Worm (Caenorhabditis elegans): ENCODE results near the gene cwp-2.

Gene cwp-2

ce11 chrV:4823683-4824391 is 18.6 kb downstream of the cwp-2 start (continued):
- TF ChIP-seq ZK337.2 (GFP tag; IDR thresholded peaks at IDR 0.05) = 0 out of 2 replicates have a peak, but pooled peaks have one; percentile 58
- TF ChIP-seq ama-1 (optimal IDR thresholded peaks at IDR 0.05) = peak; percentile 54
- no peak for TF ChIP-seq F37D6.2 (tag; optimal IDR thresholded peaks at IDR 0.05)
- TF ChIP-seq nhr-42 (GFP tag; IDR thresholded peaks at IDR 0.05) = peak; percentile 47; the same call in 1 of the 2 replicates
- no peak for TF ChIP-seq ztf-7 (tag; optimal IDR thresholded peaks at IDR 0.05)
- no peak for TF ChIP-seq ZK546.5 (tag; optimal IDR thresholded peaks at IDR 0.05)
- no peak for TF ChIP-seq jun-1 (tag; optimal IDR thresholded peaks at IDR 0.05)
- no peak for TF ChIP-seq unc-62 (GFP tag; optimal IDR thresholded peaks at IDR 0.05 in 1 of 2)
- TF ChIP-seq unc-62 (tag; optimal IDR thresholded peaks at IDR 0.05) = no peak
- TF ChIP-seq zip-2 (tag; optimal IDR thresholded peaks at IDR 0.05) = no peak
- no peak for TF ChIP-seq hmg-1.1 (GFP tag; IDR thresholded peaks at IDR 0.05)

ce11 chrV:4823323-4823682 is 19.1 kb downstream of the cwp-2 start, which contains the start of gene adss-1:
Gene adss-1 (minus strand): TSS chrV:4823423.
- TF ChIP-seq gei-8 (GFP tag; optimal IDR thresholded peaks at IDR 0.05) (no peak), pqm-1 (tag; optimal IDR thresholded peaks at IDR 0.05) (no peak), snpc-1.2 (GFP tag; IDR thresholded peaks at IDR 0.05) (no peak), lir-3 (tag; optimal IDR thresholded peaks at IDR 0.05) (no peak), Y105C5A.15 (GFP tag; IDR thresholded peaks at IDR 0.05) (no peak), egl-43 (GFP tag; IDR thresholded peaks at IDR 0.05) (no peak), T26A8.4 (GFP tag; IDR thresholded peaks at IDR 0.05) (no peak), aha-1 (tag) (no peak), hif-1 (tag; optimal IDR thresholded peaks at IDR 0.05) (no peak), fkh-10 (GFP tag; optimal IDR thresholded peaks at IDR 0.05) (no peak)

ce11 chrV:4820601-4821000 is 21.8 kb downstream of the cwp-2 start:
- no peak for TF ChIP-seq nhr-102 (tag; optimal IDR thresholded peaks at IDR 0.05)
- TF ChIP-seq nhr-77 (tag; optimal IDR thresholded peaks at IDR 0.05) = peak; percentile 30
- no peak for TF ChIP-seq ztf-11 (tag; optimal IDR thresholded peaks at IDR 0.05)
- peak in 1 of 2 experiments; percentile 70 for TF ChIP-seq mdl-1 (tag; optimal IDR thresholded peaks at IDR 0.05)
- no peak for TF ChIP-seq egl-43 (GFP tag; IDR thresholded peaks at IDR 0.05)
- TF ChIP-seq madf-5 (GFP tag; IDR thresholded peaks at IDR 0.05) = no peak
- TF ChIP-seq mxl-3 (GFP tag; optimal IDR thresholded peaks at IDR 0.05) = peak; percentile 80
- no peak for TF ChIP-seq aly-2 (tag; optimal IDR thresholded peaks at IDR 0.05)
- TF ChIP-seq nhr-48 (tag; optimal IDR thresholded peaks at IDR 0.05) = no peak
- no peak for TF ChIP-seq nhr-10 (tag; optimal IDR thresholded peaks at IDR 0.05)
- TF ChIP-seq lin-13 (GFP tag; optimal IDR thresholded peaks at IDR 0.05) = peak; percentile 18
- TF ChIP-seq nhr-6 (tag; optimal IDR thresholded peaks at IDR 0.05) = no peak
- no peak for TF ChIP-seq ceh-32 (tag; optimal IDR thresholded peaks at IDR 0.05; ENCODE audit: poor library complexity)
- TF ChIP-seq fkh-10 (GFP tag; optimal IDR thresholded peaks at IDR 0.05) = no peak
- peak; percentile 18 for TF ChIP-seq mep-1 (tag; optimal IDR thresholded peaks at IDR 0.05)
- TF ChIP-seq aha-1 (tag) = peak; percentile 57
- TF ChIP-seq nhr-237 (tag; optimal IDR thresholded peaks at IDR 0.05) = no peak
- TF ChIP-seq hmg-1.1 (GFP tag; IDR thresholded peaks at IDR 0.05) = no peak
- TF ChIP-seq Y105C5A.15 (GFP tag; IDR thresholded peaks at IDR 0.05) = no peak
- peak; percentile 43 for TF ChIP-seq mes-2 (tag; optimal IDR thresholded peaks at IDR 0.05; ENCODE audit: poor library complexity, severe bottlenecking)
- no peak for TF ChIP-seq arid-1 (GFP tag; conservative IDR thresholded peaks at IDR 0.05)
- no peak for TF ChIP-seq T26A8.4 (GFP tag; IDR thresholded peaks at IDR 0.05)
- no peak for TF ChIP-seq set-16 (GFP tag; IDR thresholded peaks at IDR 0.05)
- no peak for TF ChIP-seq lin-29 (GFP tag; IDR thresholded peaks at IDR 0.05)
- TF ChIP-seq zag-1 (tag; optimal IDR thresholded peaks at IDR 0.05) = no peak
- no peak for TF ChIP-seq vab-7 (GFP tag; IDR thresholded peaks at IDR 0.05)
- TF ChIP-seq dmd-9 (GFP tag; IDR thresholded peaks at IDR 0.05) = no peak
- no peak for TF ChIP-seq saeg-2 (GFP tag; IDR thresholded peaks at IDR 0.05)
- no peak for TF ChIP-seq D1046.2 (GFP tag; IDR thresholded peaks at IDR 0.05)
- peak; percentile 75 for TF ChIP-seq hlh-30 (tag; optimal IDR thresholded peaks at IDR 0.05; ENCODE audit: insufficient read depth)
- TF ChIP-seq ama-1 (optimal IDR thresholded peaks at IDR 0.05) = no peak
- TF ChIP-seq gei-8 (GFP tag; optimal IDR thresholded peaks at IDR 0.05) = no peak
- no peak for TF ChIP-seq F37D6.2 (tag; optimal IDR thresholded peaks at IDR 0.05)
- TF ChIP-seq lsy-2 (tag; optimal IDR thresholded peaks at IDR 0.05) = peak in 1 of 2 experiments; percentile 14
- no peak for TF ChIP-seq ces-1 (GFP tag; optimal IDR thresholded peaks at IDR 0.05)
- TF ChIP-seq php-3 (GFP tag; IDR thresholded peaks at IDR 0.05) = no peak
